Worm (Caenorhabditis elegans): Measurements from ENCODE around the gene yap-1.

- TF ChIP-seq lsy-2 (tag; optimal IDR thresholded peaks at IDR 0.05) (peak in 1 of 2 experiments; percentile 71), lin-38 (GFP tag; IDR thresholded peaks at IDR 0.05) (no peak), nhr-28 (tag; optimal IDR thresholded peaks at IDR 0.05) (peak; percentile 23), snpc-4 (tag; optimal IDR thresholded peaks at IDR 0.05) (no peak), tra-1 (GFP tag; IDR thresholded peaks at IDR 0.05) (peak; percentile 49; the same call in 1 of the 2 replicates), mes-2 (tag; optimal IDR thresholded peaks at IDR 0.05; ENCODE audit: poor library complexity, severe bottlenecking) (no peak), mxl-2 (GFP tag; conservative IDR thresholded peaks at IDR 0.05) (no peak), daf-8 (GFP tag; IDR thresholded peaks at IDR 0.05) (no peak), ZK546.5 (tag; optimal IDR thresholded peaks at IDR 0.05) (no peak), jun-1 (tag; optimal IDR thresholded peaks at IDR 0.05) (no peak)
Measured at ce11 chrX:10688311-10688710, 3.4 kb upstream of the yap-1 start.
